Fruit fly (Drosophila melanogaster) S2 (cell line): ENCODE measurements around the gene fne.

Source experiments
- CG8478 ChIP-seq: fragments of >200 bp; optimal IDR thresholded peaks from 2 replicates; lab custom pipeline; 2018
- CTCF ChIP-seq, 2 experiments: fragments of >200 bp; optimal IDR thresholded peaks; 2 replicates each; lab custom pipeline; 2018

The fne gene

dm6 chrX:12917177-12917576 lies at the start of gene fne:
Gene fne (plus strand): TSS chrX:12917477.
- TF ChIP-seq CTCF (optimal IDR thresholded peaks at IDR 0.05; lab: Kevin White, UChicago) (no peak), CG8478 (lab: Kevin White, UChicago) (no peak)

- TF ChIP-seq CG8478 (lab: Kevin White, UChicago) (no peak), CTCF (optimal IDR thresholded peaks at IDR 0.05; lab: Kevin White, UChicago) (no peak)
These were observed 48.7 kb upstream of the fne start for dm6 chrX:12868605-12869004.

dm6 chrX:12869850-12870249 lies 47.4 kb upstream of the fne start:
- TF ChIP-seq CTCF (optimal IDR thresholded peaks at IDR 0.05; lab: Kevin White, UChicago) (no peak), CG8478 (lab: Kevin White, UChicago) (no peak)

DNA sequence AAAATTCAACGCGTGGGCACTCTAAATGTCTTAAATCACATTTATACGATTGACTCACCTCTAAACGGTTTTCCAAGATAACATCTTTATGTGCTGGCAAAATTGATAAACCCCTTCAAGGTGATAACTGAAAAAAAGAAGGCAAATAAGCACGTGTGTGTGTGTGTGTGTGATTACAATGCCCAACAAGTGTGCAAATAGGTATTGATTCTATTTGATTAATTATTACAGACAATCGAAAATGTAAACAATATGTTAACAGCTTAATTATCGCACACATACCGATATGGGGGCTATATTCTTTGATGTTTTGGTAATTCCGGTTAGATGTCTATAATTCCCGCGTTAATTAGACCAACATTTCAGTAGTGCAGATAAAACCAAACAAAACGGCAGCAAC lies 30.7 kb upstream of the fne start:
- TF ChIP-seq CTCF (optimal IDR thresholded peaks at IDR 0.05; lab: Kevin White, UChicago) (no peak), CG8478 (lab: Kevin White, UChicago) (no peak)

DNA sequence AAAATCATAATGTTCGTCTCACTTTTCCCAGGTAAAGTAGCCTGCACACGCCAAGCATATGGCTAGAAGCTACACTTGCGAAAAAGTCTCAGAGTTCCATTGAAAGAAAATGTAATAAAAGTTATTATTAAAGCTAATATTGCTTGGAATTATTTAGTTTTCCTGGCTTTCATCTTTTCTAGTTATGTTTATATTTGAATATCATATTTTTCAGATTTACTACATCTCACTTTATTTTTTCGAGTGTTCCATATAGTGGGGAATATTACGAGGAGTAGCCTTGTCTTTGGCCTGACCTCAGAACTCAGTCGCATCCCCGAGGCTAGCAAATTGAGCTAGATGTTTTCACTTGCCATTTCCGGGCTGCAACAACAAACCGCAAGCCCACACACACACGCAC lies 29.7 kb upstream of the fne start:
- no peak for TF ChIP-seq CTCF (optimal IDR thresholded peaks at IDR 0.05; lab: Kevin White, UChicago)
- TF ChIP-seq CG8478 (lab: Kevin White, UChicago), result no peak

dm6 chrX:12889075-12889474 lies 28.2 kb upstream of the fne start:
- TF ChIP-seq CTCF (optimal IDR thresholded peaks at IDR 0.05; lab: Kevin White, UChicago) (no peak), CG8478 (lab: Kevin White, UChicago) (no peak)

dm6 chrX:12890166-12890825 lies 27.0 kb upstream of the fne start:
- TF ChIP-seq CG8478 (lab: Kevin White, UChicago) (no peak), CTCF (optimal IDR thresholded peaks at IDR 0.05; lab: Kevin White, UChicago) (no peak)

dm6 chrX:12890826-12891175 lies 26.5 kb upstream of the fne start:
- TF ChIP-seq CG8478 (lab: Kevin White, UChicago) (no peak), CTCF (optimal IDR thresholded peaks at IDR 0.05; lab: Kevin White, UChicago) (no peak)

dm6 chrX:12891322-12892159 lies 25.7 kb upstream of the fne start:
- TF ChIP-seq CG8478 (lab: Kevin White, UChicago), result no peak
- TF ChIP-seq CTCF (optimal IDR thresholded peaks at IDR 0.05; lab: Kevin White, UChicago), result no peak

DNA sequence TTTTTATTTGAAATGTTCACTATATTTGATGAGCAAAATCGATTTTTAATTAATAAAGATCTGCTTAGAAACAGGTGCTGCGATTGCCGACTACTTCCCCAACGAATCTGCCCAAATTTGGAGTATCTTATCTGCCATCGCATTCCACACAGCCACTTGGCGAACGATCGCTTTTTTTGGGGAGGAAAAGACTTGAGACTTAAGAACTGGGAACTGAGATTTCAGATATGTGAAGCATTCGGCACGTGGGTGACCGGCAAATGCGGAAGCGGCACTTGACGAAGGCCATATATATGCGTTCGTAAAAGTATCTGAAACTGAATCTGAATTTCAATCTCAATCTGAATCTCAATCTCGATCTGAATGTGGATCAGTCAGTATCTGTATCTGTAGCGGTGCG lies 23.3 kb upstream of the fne start:
- no peak for TF ChIP-seq CTCF (optimal IDR thresholded peaks at IDR 0.05; lab: Kevin White, UChicago)
- no peak for TF ChIP-seq CG8478 (lab: Kevin White, UChicago)

DNA sequence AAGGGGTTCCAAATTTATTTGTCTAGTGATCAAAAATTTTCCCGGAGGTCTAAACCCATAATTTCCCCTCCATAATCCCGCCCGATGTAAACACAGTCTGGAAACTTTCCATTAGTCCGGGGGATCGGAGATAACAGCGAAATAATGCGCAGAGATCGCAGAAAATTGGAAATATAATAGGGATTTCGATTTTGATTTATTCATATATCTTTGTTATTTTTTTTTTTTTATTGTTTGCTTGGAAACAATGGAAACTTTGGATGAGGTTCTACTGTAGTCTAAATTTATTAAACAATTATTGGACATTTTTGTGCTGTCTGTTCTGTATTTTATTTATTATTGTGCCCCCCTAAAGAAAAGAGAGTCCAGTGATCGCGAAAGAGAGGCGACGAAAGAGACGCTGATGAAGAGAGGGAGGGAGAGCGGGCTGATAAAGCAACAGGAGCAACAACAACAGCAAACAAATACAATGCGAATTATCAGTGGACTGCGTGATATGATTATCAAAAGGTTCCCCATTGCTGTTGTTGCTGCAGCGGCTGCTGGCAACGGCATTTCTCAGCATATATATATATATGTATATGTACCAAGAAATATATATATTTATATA lies 22.1 kb upstream of the fne start:
- TF ChIP-seq CTCF (optimal IDR thresholded peaks at IDR 0.05; lab: Kevin White, UChicago) (no peak), CG8478 (lab: Kevin White, UChicago) (no peak)

DNA sequence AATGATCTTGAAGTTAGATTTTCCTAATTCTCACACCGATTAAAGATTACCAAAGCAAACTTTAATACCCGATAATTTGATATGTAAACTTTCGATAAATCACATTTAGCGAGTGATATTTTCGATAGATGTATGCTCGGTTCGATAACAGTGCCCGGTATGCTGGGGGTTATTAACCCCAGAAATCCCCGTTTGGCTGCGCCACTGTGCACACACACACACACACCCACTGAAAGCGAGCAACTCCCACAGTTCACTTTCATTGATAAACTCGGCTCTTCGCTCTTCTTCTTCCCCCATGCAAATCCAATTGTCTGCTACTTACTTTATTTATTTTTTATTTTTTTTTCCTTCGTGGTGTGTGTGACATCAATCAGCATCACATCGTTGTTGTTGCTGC lies 20.9 kb upstream of the fne start:
- no peak for TF ChIP-seq CG8478 (lab: Kevin White, UChicago)
- TF ChIP-seq CTCF (optimal IDR thresholded peaks at IDR 0.05; lab: Kevin White, UChicago), result peak; percentile 45 to 58

DNA sequence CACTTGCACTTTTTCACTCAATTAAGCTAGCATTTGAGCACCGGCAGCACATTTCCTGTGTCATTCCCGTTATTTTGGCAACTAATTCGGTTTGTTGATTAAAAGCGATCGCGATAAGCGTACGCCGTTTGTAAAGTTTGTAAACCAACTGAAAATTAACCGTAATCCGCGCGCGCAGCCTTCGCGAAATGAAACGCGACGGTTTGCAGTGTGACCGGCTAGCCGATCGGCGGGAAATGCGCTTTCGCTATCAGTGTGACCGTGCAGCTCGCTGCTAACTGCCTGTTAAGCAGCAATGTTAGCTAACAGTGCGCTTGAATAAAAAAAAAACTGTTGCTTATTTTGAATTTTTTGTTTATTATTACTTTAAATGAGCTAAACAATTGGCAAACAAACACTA lies 20.1 kb upstream of the fne start, which contains the start of gene Pde9:
Pde9 (minus strand) TSS at position 178 of the 400 bp plus-strand sequence.
- TF ChIP-seq CTCF (optimal IDR thresholded peaks at IDR 0.05; lab: Kevin White, UChicago) (no peak), CG8478 (lab: Kevin White, UChicago) (no peak)

DNA sequence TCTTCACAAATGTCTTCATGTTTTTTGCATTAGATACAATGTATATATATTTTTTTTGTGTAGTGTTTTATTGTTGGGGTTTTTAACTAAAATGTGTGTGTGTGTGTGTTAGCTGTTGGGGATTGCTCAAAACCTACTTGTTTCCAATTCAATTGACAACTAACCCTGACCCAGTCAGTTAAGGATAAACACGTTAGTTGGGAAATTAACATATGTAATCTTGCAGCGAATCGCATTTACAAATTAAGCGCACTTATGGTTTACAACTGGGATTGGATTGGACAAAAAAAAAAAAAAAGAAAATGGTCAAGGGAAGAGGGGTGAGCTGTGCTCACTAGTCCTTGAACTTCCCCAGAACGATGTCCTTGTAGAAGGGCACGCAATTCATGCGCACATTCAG lies 18.7 kb upstream of the fne start, which contains the start of gene CG32650:
CG32650 (minus strand) TSS at position 101 of the 400 bp plus-strand sequence.
- TF ChIP-seq CG8478 (lab: Kevin White, UChicago) (no peak), CTCF (optimal IDR thresholded peaks at IDR 0.05; lab: Kevin White, UChicago) (no peak)
